Worm (Caenorhabditis elegans): ENCODE measurements around the gene T19D12.2.
A peak's percentile ranks its signal among the peaks of the same experiment; 100 is the strongest.

The T19D12.2 gene

DNA sequence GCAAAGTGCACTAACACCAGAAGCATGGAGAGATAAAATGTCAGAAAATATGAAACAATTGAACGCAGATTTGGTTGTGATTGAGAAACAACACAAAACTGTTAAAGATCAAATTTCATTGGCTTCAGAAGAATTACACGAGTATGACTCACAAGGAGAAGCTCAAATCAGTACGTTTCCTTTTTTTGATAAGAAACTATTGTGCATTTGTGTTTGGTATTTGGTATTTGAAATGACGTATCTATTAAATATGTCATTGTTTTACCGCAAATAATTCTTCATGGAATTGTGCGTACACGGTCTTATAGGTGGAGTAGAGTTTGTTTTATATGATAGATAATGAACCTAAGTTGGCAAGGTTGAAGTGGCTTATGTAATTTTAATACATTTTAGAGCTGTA, 20.3 kb downstream of the T19D12.2 start:
- TF ChIP-seq mcd-1 (GFP tag; IDR thresholded peaks at IDR 0.05) (no peak), B0035.1 (tag; optimal IDR thresholded peaks at IDR 0.05) (no peak), B0336.3 (GFP tag; IDR thresholded peaks at IDR 0.05) (no peak), ceh-40 (GFP tag; IDR thresholded peaks at IDR 0.05) (no peak), bed-2 (GFP tag; IDR thresholded peaks at IDR 0.05) (no peak), nfyb-1 (GFP tag; IDR thresholded peaks at IDR 0.05) (no peak), nhr-80 (tag; optimal IDR thresholded peaks at IDR 0.05) (peak; percentile 43), lsy-27 (tag; optimal IDR thresholded peaks at IDR 0.05; ENCODE audit: borderline replicate concordance, insufficient read depth) (no peak)

DNA sequence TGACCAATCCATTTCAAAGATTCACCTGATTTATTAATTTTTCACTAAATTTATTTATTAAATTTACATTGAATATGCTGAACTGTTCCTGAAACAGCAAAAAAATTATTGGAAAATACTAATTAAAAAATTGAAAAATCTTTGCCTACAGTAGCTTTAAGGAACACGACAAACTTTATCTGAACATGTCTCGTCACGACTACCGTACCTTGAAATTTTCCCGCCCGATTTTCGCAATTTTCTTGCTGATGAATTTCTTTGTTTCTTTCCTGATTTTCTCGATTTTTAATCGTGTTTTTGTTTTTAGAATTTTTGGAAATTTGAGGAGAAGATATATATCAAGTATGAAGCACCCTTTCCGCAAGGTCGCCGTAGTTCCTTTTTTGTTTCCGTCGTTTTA, 21.8 kb downstream of the T19D12.2 start:
- TF ChIP-seq xnd-1 (tag; optimal IDR thresholded peaks at IDR 0.05) (peak; percentile 81), snpc-3.4 (tag; optimal IDR thresholded peaks at IDR 0.05) (peak; percentile 34), madf-8 (GFP tag; conservative IDR thresholded peaks at IDR 0.05) (peak; percentile 82), efl-1 (GFP tag; optimal IDR thresholded peaks at IDR 0.05) (peak; percentile 88), D2030.7 (GFP tag; IDR thresholded peaks at IDR 0.05) (peak; percentile 70), B0019.2 (GFP tag; conservative IDR thresholded peaks at IDR 0.05) (no peak), lin-35 (GFP tag; optimal IDR thresholded peaks at IDR 0.05) (peak in 1 of 3 experiments; percentile 12), pbrm-1 (GFP tag; IDR thresholded peaks at IDR 0.05) (0 out of 2 replicates have a peak, but pooled peaks have one; percentile 46), lin-54 (GFP tag; optimal IDR thresholded peaks at IDR 0.05) (peak; percentile 7), dpl-1 (GFP tag; optimal IDR thresholded peaks at IDR 0.05) (peak; percentile 62), tbp1 (GFP tag; optimal IDR thresholded peaks at IDR 0.05) (peak; percentile 9), nfyb-1 (GFP tag; IDR thresholded peaks at IDR 0.05) (no peak), tbx-9 (tag; optimal IDR thresholded peaks at IDR 0.05; ENCODE audit: borderline replicate concordance) (no peak), F49E8.2 (tag; optimal IDR thresholded peaks at IDR 0.05; ENCODE audit: insufficient read depth) (peak; percentile 55), madf-6 (GFP tag; IDR thresholded peaks at IDR 0.05) (peak; percentile 92), F33H1.4 (GFP tag; IDR thresholded peaks at IDR 0.05) (peak; percentile 89), hsf-1 (GFP tag; IDR thresholded peaks at IDR 0.05) (0 out of 2 replicates have a peak, but pooled peaks have one; percentile 34), C06A6.2 (GFP tag; conservative IDR thresholded peaks at IDR 0.05) (no peak), ceh-91 (GFP tag; IDR thresholded peaks at IDR 0.05) (peak; percentile 47; the same call in 1 of the 2 replicates), lsl-1 (GFP tag; optimal IDR thresholded peaks at IDR 0.05) (peak; percentile 95)

- TF ChIP-seq atf-7 (tag; optimal IDR thresholded peaks at IDR 0.05) (no peak), attf-5 (GFP tag; optimal IDR thresholded peaks at IDR 0.05) (peak; percentile 80), snpc-4 (GFP tag; optimal IDR thresholded peaks at IDR 0.05) (no peak), snpc-4 (tag; optimal IDR thresholded peaks at IDR 0.05) (no peak), tlf-1 (GFP tag; optimal IDR thresholded peaks at IDR 0.05) (no peak), K11D2.4 (GFP tag; IDR thresholded peaks at IDR 0.05) (no peak), mel-28 (tag; optimal IDR thresholded peaks at IDR 0.05; ENCODE audit: borderline replicate concordance) (no peak), T26A5.8 (tag; optimal IDR thresholded peaks at IDR 0.05) (no peak), ekl-4 (GFP tag; IDR thresholded peaks at IDR 0.05) (no peak), mcd-1 (GFP tag; IDR thresholded peaks at IDR 0.05) (peak; percentile 13; the same call in 1 of the 2 replicates), lsy-27 (tag; optimal IDR thresholded peaks at IDR 0.05; ENCODE audit: borderline replicate concordance, insufficient read depth) (no peak), ccch-3 (GFP tag; optimal IDR thresholded peaks at IDR 0.05) (no peak), B0019.2 (GFP tag; conservative IDR thresholded peaks at IDR 0.05) (no peak), F49E8.2 (tag; optimal IDR thresholded peaks at IDR 0.05; ENCODE audit: insufficient read depth) (no peak), athp-1 (tag; optimal IDR thresholded peaks at IDR 0.05) (no peak), F33H1.4 (GFP tag; IDR thresholded peaks at IDR 0.05) (no peak), hrde-1 (tag; optimal IDR thresholded peaks at IDR 0.05; ENCODE audit: borderline replicate concordance) (no peak), sptf-2 (GFP tag; optimal IDR thresholded peaks at IDR 0.05) (no peak), ZK185.1 (tag; optimal IDR thresholded peaks at IDR 0.05; ENCODE audit: poor library complexity, severe bottlenecking) (peak; percentile 3), lin-35 (GFP tag; optimal IDR thresholded peaks at IDR 0.05) (peak in 1 of 3 experiments; percentile 27), dox-1 (GFP tag; IDR thresholded peaks at IDR 0.05) (peak; percentile 57; the same call in 1 of the 2 replicates), D2030.7 (GFP tag; IDR thresholded peaks at IDR 0.05) (no peak), attf-3 (GFP tag; conservative IDR thresholded peaks at IDR 0.05) (no peak), C06A6.2 (GFP tag; conservative IDR thresholded peaks at IDR 0.05) (no peak), nfya-2 (GFP tag; IDR thresholded peaks at IDR 0.05) (no peak)
Observed at ce11 chrII:6683663-6684285, 22.6 kb downstream of the T19D12.2 start, which contains the start of gene gyf-1. gyf-1 (plus strand) TSS chrII:6684235.

Data from whole organism, young adult.